Worm (Caenorhabditis elegans) whole organism, late embryonic: ENCODE results near the gene cmd-1.
A peak's percentile ranks its signal among the peaks of the same experiment; 100 is the strongest.
"Not testable (repeated sequence)": the region's sequence is repeated elsewhere in the genome, so short reads cannot be mapped to it uniquely, and the experiment has no call there.

ENCODE experiments used
- gmeb-2 ChIP-seq: sonication (generic microtip); optimal IDR thresholded peaks from 2 replicates; lab custom pipeline; 2016; ENCODE audit warnings: missing genetic modification characterization, inconsistent platforms, missing compliant biosample characterization
- pha-4 ChIP-seq: fragments of 150-350 bp; optimal IDR thresholded peaks from 2 replicates; lab custom pipeline; 2018; ENCODE audit warnings: missing biosample characterization, missing genetic modification reagents, missing genetic modification characterization

DNA sequence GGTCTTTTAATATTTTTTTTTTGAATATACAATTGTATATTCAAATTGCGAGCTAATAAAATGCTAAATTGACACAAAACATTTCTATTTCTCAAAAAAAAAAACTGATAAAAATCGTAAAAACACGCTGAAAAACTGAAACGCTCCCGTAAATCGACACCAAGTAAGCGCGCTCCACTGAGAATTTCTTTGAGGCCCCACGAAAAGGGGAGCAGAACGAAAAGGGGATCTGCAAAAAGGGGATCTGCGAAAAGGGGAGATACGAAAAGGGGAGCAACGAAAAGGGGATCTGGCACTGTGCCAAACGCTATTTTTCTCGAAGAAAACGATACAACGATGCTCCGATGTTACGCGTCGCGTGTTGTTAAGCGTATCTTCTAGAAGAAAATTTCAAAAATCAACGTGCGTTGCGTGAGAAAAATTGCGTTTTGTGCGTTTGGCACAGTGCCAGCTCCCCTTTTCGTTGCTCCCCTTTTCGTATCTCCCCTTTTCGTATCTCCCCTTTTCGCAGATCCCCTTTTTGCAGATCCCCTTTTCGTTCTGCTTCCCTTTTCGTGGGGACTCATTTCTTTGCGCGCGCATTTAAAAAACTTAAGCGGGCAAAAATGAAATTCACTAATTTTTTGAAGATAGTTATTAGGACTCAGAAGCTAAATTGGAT is 41.1 kb downstream of the cmd-1 start:
- TF ChIP-seq gmeb-2 (tag; lab: Kevin White, UChicago) = peak; percentile 33
- not testable (repeated sequence) for TF ChIP-seq pha-4
